Worm (Caenorhabditis elegans): ENCODE measurements around the gene F42A10.6.
A peak's percentile ranks its signal among the peaks of the same experiment; 100 is the strongest.

The F42A10.6 gene

DNA sequence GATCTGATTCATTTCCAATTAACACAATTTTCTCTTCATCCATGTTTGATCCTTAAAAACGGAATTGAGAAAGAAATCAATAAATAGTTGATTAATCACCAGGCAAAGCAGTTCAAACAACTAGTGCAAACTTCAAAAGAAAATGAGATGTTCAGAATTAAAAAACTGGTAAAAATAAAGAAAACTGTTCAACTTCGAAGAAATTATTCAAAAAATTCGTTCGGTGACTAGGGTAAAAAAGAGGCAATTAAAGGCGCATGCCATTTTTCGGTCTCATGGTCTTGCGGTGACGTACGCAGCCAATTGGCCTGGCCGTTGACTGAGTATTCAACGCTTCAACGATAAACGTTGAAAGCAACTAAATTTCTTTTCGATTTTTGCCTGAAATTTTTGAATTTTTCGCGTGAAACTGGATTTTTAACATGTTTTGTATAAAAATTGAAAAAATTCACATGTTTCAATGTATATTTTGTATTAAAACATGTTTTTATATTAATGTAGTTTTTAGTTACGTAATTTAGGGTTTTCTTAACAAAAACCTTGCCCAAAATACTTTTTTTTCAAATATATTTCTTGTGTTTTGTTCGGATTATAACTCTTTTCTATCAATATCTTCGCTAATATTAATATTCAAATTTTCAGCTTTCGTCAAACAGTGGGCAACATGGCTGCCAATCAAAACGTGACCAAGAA lies 29.6 kb upstream of the F42A10.6 start, which contains the start of the genes sna-3 and rps-3 (continued):
- TF ChIP-seq ccch-3 (GFP tag; optimal IDR thresholded peaks at IDR 0.05), result no peak
- TF ChIP-seq B0336.3 (GFP tag; IDR thresholded peaks at IDR 0.05), result no peak
- peak; percentile 31 for TF ChIP-seq tlf-1 (GFP tag; optimal IDR thresholded peaks at IDR 0.05)
- no peak for TF ChIP-seq bed-1 (GFP tag; IDR thresholded peaks at IDR 0.05)
- peak; percentile 66 for TF ChIP-seq snpc-1.1 (tag; optimal IDR thresholded peaks at IDR 0.05; ENCODE audit: insufficient read depth)
- TF ChIP-seq F52B5.7 (tag; optimal IDR thresholded peaks at IDR 0.05), result no peak
- TF ChIP-seq B0261.1 (tag; optimal IDR thresholded peaks at IDR 0.05), result no peak
- no peak for TF ChIP-seq Y53G8AR.9 (GFP tag; conservative IDR thresholded peaks at IDR 0.05)
- no peak for TF ChIP-seq lsy-27 (tag; optimal IDR thresholded peaks at IDR 0.05; ENCODE audit: borderline replicate concordance, insufficient read depth)
- peak; percentile 64 for TF ChIP-seq snpc-3.4 (tag; optimal IDR thresholded peaks at IDR 0.05)
- TF ChIP-seq cebp-2 (GFP tag; IDR thresholded peaks at IDR 0.05), result no peak
- no peak for TF ChIP-seq lir-1 (GFP tag; conservative IDR thresholded peaks at IDR 0.05)
- no peak for TF ChIP-seq nfya-1 (tag; optimal IDR thresholded peaks at IDR 0.05; ENCODE audit: borderline replicate concordance, insufficient read depth)
- TF ChIP-seq F22D6.2 (tag; optimal IDR thresholded peaks at IDR 0.05), result no peak
- no peak for TF ChIP-seq lag-1 (GFP tag; IDR thresholded peaks at IDR 0.05)
- peak; percentile 96 for TF ChIP-seq F23B12.7 (tag; optimal IDR thresholded peaks at IDR 0.05; ENCODE audit: insufficient read depth)
- no peak for TF ChIP-seq hrde-1 (tag; optimal IDR thresholded peaks at IDR 0.05; ENCODE audit: borderline replicate concordance)
- no peak for TF ChIP-seq rec-8 (tag; optimal IDR thresholded peaks at IDR 0.05)
- no peak for TF ChIP-seq C06A6.2 (GFP tag; conservative IDR thresholded peaks at IDR 0.05)
- TF ChIP-seq ztf-26 (tag; optimal IDR thresholded peaks at IDR 0.05), result no peak
- no peak for TF ChIP-seq rpc-1 (optimal IDR thresholded peaks at IDR 0.05)
- no peak for TF ChIP-seq rpc-1 (tag; optimal IDR thresholded peaks at IDR 0.05)
- no peak for TF ChIP-seq tbx-9 (tag; optimal IDR thresholded peaks at IDR 0.05; ENCODE audit: borderline replicate concordance)
- 0 out of 2 replicates have a peak, but pooled peaks have one; percentile 18 for TF ChIP-seq dox-1 (GFP tag; IDR thresholded peaks at IDR 0.05)
- no peak for TF ChIP-seq Y53F4B.3 (GFP tag; IDR thresholded peaks at IDR 0.05)
- TF ChIP-seq Y95B8A.8 (GFP tag; IDR thresholded peaks at IDR 0.05), result 0 out of 2 replicates have a peak, but pooled peaks have one; percentile 42
- no peak for TF ChIP-seq fkh-3 (tag; optimal IDR thresholded peaks at IDR 0.05)
- peak; percentile 58; the same call in 1 of the 2 replicates for TF ChIP-seq hsf-1 (GFP tag; IDR thresholded peaks at IDR 0.05)
- TF ChIP-seq ceh-27 (GFP tag; optimal IDR thresholded peaks at IDR 0.05), result peak; percentile 50
- TF ChIP-seq unc-62 (GFP tag; optimal IDR thresholded peaks at IDR 0.05), result peak; percentile 14
- TF ChIP-seq nhr-27 (tag; optimal IDR thresholded peaks at IDR 0.05), result no peak
- no peak for TF ChIP-seq atf-7 (tag; optimal IDR thresholded peaks at IDR 0.05)
- TF ChIP-seq unc-130 (GFP tag; optimal IDR thresholded peaks at IDR 0.05), result no peak
- no peak for TF ChIP-seq akir-1 (GFP tag; optimal IDR thresholded peaks at IDR 0.05)
- no peak for TF ChIP-seq athp-1 (tag; optimal IDR thresholded peaks at IDR 0.05)
- no peak for TF ChIP-seq madf-8 (GFP tag; conservative IDR thresholded peaks at IDR 0.05)
- no peak for TF ChIP-seq ztf-25 (GFP tag; IDR thresholded peaks at IDR 0.05)
- TF ChIP-seq lin-35 (GFP tag; optimal IDR thresholded peaks at IDR 0.05), result peak in 1 of 3 experiments; percentile 58
- TF ChIP-seq egl-44 (GFP tag; IDR thresholded peaks at IDR 0.05), result no peak
- TF ChIP-seq attf-3 (GFP tag; conservative IDR thresholded peaks at IDR 0.05), result peak; percentile 61
- no peak for TF ChIP-seq aptf-3 (GFP tag; IDR thresholded peaks at IDR 0.05)
- no peak for TF ChIP-seq sea-2 (GFP tag; IDR thresholded peaks at IDR 0.05)
- no peak for TF ChIP-seq sdz-38 (tag; optimal IDR thresholded peaks at IDR 0.05)
- TF ChIP-seq B0019.2 (GFP tag; conservative IDR thresholded peaks at IDR 0.05), result no peak
- peak; percentile 83 for TF ChIP-seq attf-5 (GFP tag; optimal IDR thresholded peaks at IDR 0.05)
- TF ChIP-seq somi-1 (GFP tag; optimal IDR thresholded peaks at IDR 0.05), result no peak
- TF ChIP-seq lsl-1 (GFP tag; optimal IDR thresholded peaks at IDR 0.05), result peak; percentile 58

Data from whole organism, young adult.